Worm (Caenorhabditis elegans) whole organism, midembryonic: Measurements from ENCODE around the gene rib-2.

Experiments
- T22C8.4 ChIP-seq: fragments of 200-800 bp; sonication (Bioruptor generic); IDR thresholded peaks from 2 replicates; pipeline ENCODE4 v1.3.6; 2022; ENCODE audit warnings: missing genetic modification characterization, missing compliant biosample characterization
- flt-1 ChIP-seq: fragments of 200-800 bp; sonication (Bioruptor generic); IDR thresholded peaks from 2 replicates; pipeline ENCODE4 v1.3.6; 2022; ENCODE audit warnings: missing genetic modification characterization, missing compliant biosample characterization
- med-1 ChIP-seq: sonication (generic microtip); optimal IDR thresholded peaks from 2 replicates; lab custom pipeline; 2017; ENCODE audit warnings: missing genetic modification characterization, mild to moderate bottlenecking, missing compliant biosample characterization, antibody characterized with exemption, missing genetic modification reagents; ENCODE audit not compliant: insufficient read depth
- ref-1 ChIP-seq: fragments of 200-800 bp; sonication (Bioruptor generic); conservative IDR thresholded peaks from 2 replicates; pipeline ENCODE4 v1.3.6; 2022; ENCODE audit warnings: missing genetic modification reagents, missing genetic modification characterization, missing compliant biosample characterization
- ztf-29 ChIP-seq: fragments of 200-800 bp; sonication (Bioruptor generic); IDR thresholded peaks from 2 replicates; pipeline ENCODE4 v1.3.6; 2022; ENCODE audit warnings: missing genetic modification reagents, missing genetic modification characterization, missing compliant biosample characterization

ce11 chrIII:10694294-10694693 is 48.3 kb upstream of the rib-2 start, which contains the start of the genes Y39A1A.18 and fmo-3:
- no peak for TF ChIP-seq T22C8.4 (GFP tag; lab: Robert Waterston, UW)
- no peak for TF ChIP-seq flt-1 (GFP tag; lab: Robert Waterston, UW)
- TF ChIP-seq ref-1, result no peak
- TF ChIP-seq ztf-29 (GFP tag; lab: Robert Waterston, UW), result no peak
- no peak for TF ChIP-seq med-1 (GFP tag; lab: Kevin White, UChicago)
